Fruit fly (Drosophila melanogaster): ENCODE measurements around the gene CG12194.

Gene CG12194

dm6 chr2L:4850356-4850755, 12.2 kb downstream of the CG12194 start, which contains the start of the genes mRpS2 and Mon1:
TSS of gene mRpS2 (minus strand) at chr2L:4850419.
TSS of gene Mon1 (plus strand) at chr2L:4850641.
- peak; percentile 96 for TF ChIP-seq CG12768 (GFP tag; optimal IDR thresholded peaks at IDR 0.05)
- peak; percentile 93 for TF ChIP-seq Crg-1 (GFP tag; optimal IDR thresholded peaks at IDR 0.05)
- peak; percentile 92 for TF ChIP-seq CG11617 (GFP tag; optimal IDR thresholded peaks at IDR 0.05)
- peak; percentile 93 for TF ChIP-seq CG7045 (GFP tag; optimal IDR thresholded peaks at IDR 0.05)
- no peak for TF ChIP-seq kay (GFP tag; ENCODE audit: borderline replicate concordance)
- TF ChIP-seq toe (GFP tag; optimal IDR thresholded peaks at IDR 0.05): peak; percentile 89
- TF ChIP-seq cic (GFP tag; optimal IDR thresholded peaks at IDR 0.05): peak; percentile 38
- peak; percentile 87 for TF ChIP-seq CG1620 (GFP tag; optimal IDR thresholded peaks at IDR 0.05)
- TF ChIP-seq CG33017 (tag; optimal IDR thresholded peaks at IDR 0.05): peak; percentile 97
- peak; percentile 68 for TF ChIP-seq tj (GFP tag; optimal IDR thresholded peaks at IDR 0.05)
- TF ChIP-seq Clk (GFP tag; optimal IDR thresholded peaks at IDR 0.05): peak; percentile 86
- TF ChIP-seq Mnt (GFP tag; optimal IDR thresholded peaks at IDR 0.05): peak; percentile 81
- TF ChIP-seq pad (GFP tag; optimal IDR thresholded peaks at IDR 0.05): peak; percentile 87
- no peak for TF ChIP-seq cnc (optimal IDR thresholded peaks at IDR 0.05)
- peak; percentile 72 for TF ChIP-seq ovo (GFP tag; optimal IDR thresholded peaks at IDR 0.05)
- peak; percentile 80 for TF ChIP-seq CG5204 (GFP tag; optimal IDR thresholded peaks at IDR 0.05)
- peak; percentile 94 for TF ChIP-seq bab1 (GFP tag; optimal IDR thresholded peaks at IDR 0.05)
- TF ChIP-seq CG7101 (tag; optimal IDR thresholded peaks at IDR 0.05): peak; percentile 98
- peak; percentile 72 for TF ChIP-seq Hr96 (GFP tag; optimal IDR thresholded peaks at IDR 0.05)
- TF ChIP-seq CG14711 (tag; optimal IDR thresholded peaks at IDR 0.05): peak; percentile 97

- no peak for TF ChIP-seq kay (GFP tag; ENCODE audit: borderline replicate concordance)
- TF ChIP-seq Hr96 (GFP tag; optimal IDR thresholded peaks at IDR 0.05): no peak
Observed at dm6 chr2L:4852605-4853102, 14.5 kb downstream of the CG12194 start, which contains the start of gene smog. TSS of gene smog (plus strand) at chr2L:4852864.

DNA sequence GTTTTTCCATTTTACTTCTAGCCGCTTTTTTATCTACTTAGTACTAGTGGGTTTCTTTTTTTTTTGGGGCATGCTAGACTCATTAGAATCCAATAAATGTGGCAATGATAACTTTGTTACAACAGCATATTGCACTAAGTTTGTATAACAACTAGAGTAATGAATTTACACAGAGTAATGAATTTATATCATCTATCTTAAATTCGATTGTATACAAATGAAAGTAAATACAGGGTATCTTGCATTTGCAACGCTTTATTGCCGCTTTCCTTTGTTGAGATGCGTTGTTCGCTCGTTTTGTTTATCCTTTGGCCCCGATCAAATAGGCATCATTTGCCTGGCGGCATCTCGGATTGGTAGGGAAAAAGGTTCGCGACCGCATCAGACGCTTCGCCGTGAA, 16.7 kb downstream of the CG12194 start:
- no peak for TF ChIP-seq ovo (GFP tag; optimal IDR thresholded peaks at IDR 0.05)
- no peak for TF ChIP-seq CG11617 (GFP tag; optimal IDR thresholded peaks at IDR 0.05)
- TF ChIP-seq cic (GFP tag; optimal IDR thresholded peaks at IDR 0.05): no peak
- TF ChIP-seq kay (GFP tag; ENCODE audit: borderline replicate concordance): no peak
- no peak for TF ChIP-seq Hr96 (GFP tag; optimal IDR thresholded peaks at IDR 0.05)
- TF ChIP-seq cnc (optimal IDR thresholded peaks at IDR 0.05): no peak
- TF ChIP-seq CG7045 (GFP tag; optimal IDR thresholded peaks at IDR 0.05): no peak
- TF ChIP-seq CG12768 (GFP tag; optimal IDR thresholded peaks at IDR 0.05): no peak
- no peak for TF ChIP-seq CG33017 (tag; optimal IDR thresholded peaks at IDR 0.05)
- no peak for TF ChIP-seq toe (GFP tag; optimal IDR thresholded peaks at IDR 0.05)
- no peak for TF ChIP-seq Crg-1 (GFP tag; optimal IDR thresholded peaks at IDR 0.05)
- no peak for TF ChIP-seq pad (GFP tag; optimal IDR thresholded peaks at IDR 0.05)
- TF ChIP-seq tj (GFP tag; optimal IDR thresholded peaks at IDR 0.05): no peak
- no peak for TF ChIP-seq bab1 (GFP tag; optimal IDR thresholded peaks at IDR 0.05)
- no peak for TF ChIP-seq Clk (GFP tag; optimal IDR thresholded peaks at IDR 0.05)
- no peak for TF ChIP-seq Mnt (GFP tag; optimal IDR thresholded peaks at IDR 0.05)
- TF ChIP-seq CG1620 (GFP tag; optimal IDR thresholded peaks at IDR 0.05): no peak
- TF ChIP-seq CG14711 (tag; optimal IDR thresholded peaks at IDR 0.05): no peak
- no peak for TF ChIP-seq CG7101 (tag; optimal IDR thresholded peaks at IDR 0.05)

DNA sequence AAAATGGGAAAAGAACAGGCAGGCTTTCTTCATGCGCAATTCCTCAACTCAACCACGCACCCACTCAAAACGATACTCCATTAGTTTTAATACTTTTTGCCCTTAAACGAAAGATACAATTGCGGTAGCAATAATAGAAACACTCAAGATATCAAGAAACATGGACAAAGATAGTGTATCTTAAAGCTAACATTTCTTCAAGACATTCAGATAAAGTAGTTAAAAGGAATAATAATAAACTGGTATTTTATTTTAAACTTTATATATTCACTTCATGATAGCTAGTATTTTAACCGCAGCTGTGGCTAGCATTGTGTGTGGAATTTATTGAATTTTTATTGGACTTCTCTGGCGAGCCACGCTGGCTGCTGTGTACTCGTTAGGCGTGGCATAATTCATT, 18.0 kb downstream of the CG12194 start:
- TF ChIP-seq bab1 (GFP tag; optimal IDR thresholded peaks at IDR 0.05): no peak
- TF ChIP-seq tj (GFP tag; optimal IDR thresholded peaks at IDR 0.05): no peak
- TF ChIP-seq CG7101 (tag; optimal IDR thresholded peaks at IDR 0.05): no peak
- TF ChIP-seq CG1620 (GFP tag; optimal IDR thresholded peaks at IDR 0.05): no peak

- TF ChIP-seq bab1 (GFP tag; optimal IDR thresholded peaks at IDR 0.05): no peak
Observed at dm6 chr2L:4861503-4861902, 23.4 kb downstream of the CG12194 start.

dm6 chr2L:4865400-4865799, 27.3 kb downstream of the CG12194 start:
- no peak for TF ChIP-seq kay (GFP tag; ENCODE audit: borderline replicate concordance)
- TF ChIP-seq pad (GFP tag; optimal IDR thresholded peaks at IDR 0.05): no peak
- TF ChIP-seq CG7101 (tag; optimal IDR thresholded peaks at IDR 0.05): no peak
- TF ChIP-seq bab1 (GFP tag; optimal IDR thresholded peaks at IDR 0.05): no peak
- no peak for TF ChIP-seq Mnt (GFP tag; optimal IDR thresholded peaks at IDR 0.05)

- no peak for TF ChIP-seq bab1 (GFP tag; optimal IDR thresholded peaks at IDR 0.05)
- no peak for TF ChIP-seq CG1620 (GFP tag; optimal IDR thresholded peaks at IDR 0.05)
- no peak for TF ChIP-seq kay (GFP tag; ENCODE audit: borderline replicate concordance)
- TF ChIP-seq CG7045 (GFP tag; optimal IDR thresholded peaks at IDR 0.05): no peak
- no peak for TF ChIP-seq Hr96 (GFP tag; optimal IDR thresholded peaks at IDR 0.05)
- TF ChIP-seq CG14711 (tag; optimal IDR thresholded peaks at IDR 0.05): no peak
- no peak for TF ChIP-seq Mnt (GFP tag; optimal IDR thresholded peaks at IDR 0.05)
- no peak for TF ChIP-seq CG33017 (tag; optimal IDR thresholded peaks at IDR 0.05)
- TF ChIP-seq CG11617 (GFP tag; optimal IDR thresholded peaks at IDR 0.05): no peak
- TF ChIP-seq CG12768 (GFP tag; optimal IDR thresholded peaks at IDR 0.05): no peak
- no peak for TF ChIP-seq CG5204 (GFP tag; optimal IDR thresholded peaks at IDR 0.05)
- TF ChIP-seq Clk (GFP tag; optimal IDR thresholded peaks at IDR 0.05): no peak
Observed at dm6 chr2L:4868383-4868782, 30.2 kb downstream of the CG12194 start.
